Worm (Caenorhabditis elegans): Measurements from ENCODE around the gene riok-3.

- TF ChIP-seq mdl-1 (tag; optimal IDR thresholded peaks at IDR 0.05) (no peak), lin-13 (GFP tag; optimal IDR thresholded peaks at IDR 0.05) (no peak), sma-9 (GFP tag; optimal IDR thresholded peaks at IDR 0.05) (no peak), sma-9 (tag; optimal IDR thresholded peaks at IDR 0.05) (no peak)
These were observed 6.2 kb downstream of the riok-3 start, which contains the start of gene ZK632.2 for ce11 chrIII:9798478-9799157.

All from whole organism, L2 larva.